Worm (Caenorhabditis elegans): ENCODE measurements around the gene F35D11.1.

The F35D11.1 gene

ce11 chrII:4657370-4657769, 30.7 kb downstream of the F35D11.1 start:
- TF ChIP-seq hnd-1 (tag; optimal IDR thresholded peaks at IDR 0.05) (no peak), pes-1 (GFP tag; IDR thresholded peaks at IDR 0.05) (no peak), aly-1 (tag; optimal IDR thresholded peaks at IDR 0.05) (no peak), ama-1 (optimal IDR thresholded peaks at IDR 0.05) (no peak), hmbx-1 (tag; optimal IDR thresholded peaks at IDR 0.05) (no peak), ets-7 (tag; optimal IDR thresholded peaks at IDR 0.05) (no peak), ceh-36 (tag; optimal IDR thresholded peaks at IDR 0.05) (no peak), scrt-1 (GFP tag; IDR thresholded peaks at IDR 0.05) (no peak), tbx-11 (GFP tag; IDR thresholded peaks at IDR 0.05) (no peak), sea-1 (GFP tag; conservative IDR thresholded peaks at IDR 0.05) (no peak), F13C5.2 (tag; optimal IDR thresholded peaks at IDR 0.05) (no peak), hmg-4 (GFP tag; optimal IDR thresholded peaks at IDR 0.05) (no peak), B0310.2 (tag; optimal IDR thresholded peaks at IDR 0.05) (no peak), tbx-37 (GFP tag; conservative IDR thresholded peaks at IDR 0.05) (no peak), flt-1 (GFP tag; IDR thresholded peaks at IDR 0.05) (no peak), tra-4 (tag; optimal IDR thresholded peaks at IDR 0.05) (no peak), ceh-13 (GFP tag; optimal IDR thresholded peaks at IDR 0.05) (no peak)

ce11 chrII:4658245-4658644, 31.5 kb downstream of the F35D11.1 start:
- TF ChIP-seq hmbx-1 (tag; optimal IDR thresholded peaks at IDR 0.05): no peak
- TF ChIP-seq tbx-11 (GFP tag; IDR thresholded peaks at IDR 0.05): no peak
- no peak for TF ChIP-seq tbx-37 (GFP tag; conservative IDR thresholded peaks at IDR 0.05)
- TF ChIP-seq pes-1 (GFP tag; IDR thresholded peaks at IDR 0.05): no peak
- no peak for TF ChIP-seq aly-1 (tag; optimal IDR thresholded peaks at IDR 0.05)

- no peak for TF ChIP-seq ceh-13 (GFP tag; optimal IDR thresholded peaks at IDR 0.05)
- no peak for TF ChIP-seq pes-1 (GFP tag; IDR thresholded peaks at IDR 0.05)
- TF ChIP-seq ets-7 (tag; optimal IDR thresholded peaks at IDR 0.05): no peak
- no peak for TF ChIP-seq sea-1 (GFP tag; conservative IDR thresholded peaks at IDR 0.05)
- no peak for TF ChIP-seq tra-4 (tag; optimal IDR thresholded peaks at IDR 0.05)
- no peak for TF ChIP-seq hnd-1 (tag; optimal IDR thresholded peaks at IDR 0.05)
- TF ChIP-seq tbx-11 (GFP tag; IDR thresholded peaks at IDR 0.05): no peak
- TF ChIP-seq scrt-1 (GFP tag; IDR thresholded peaks at IDR 0.05): no peak
- no peak for TF ChIP-seq flt-1 (GFP tag; IDR thresholded peaks at IDR 0.05)
- no peak for TF ChIP-seq tbx-37 (GFP tag; conservative IDR thresholded peaks at IDR 0.05)
- TF ChIP-seq ceh-36 (tag; optimal IDR thresholded peaks at IDR 0.05): no peak
- no peak for TF ChIP-seq hmbx-1 (tag; optimal IDR thresholded peaks at IDR 0.05)
- no peak for TF ChIP-seq aly-1 (tag; optimal IDR thresholded peaks at IDR 0.05)
- no peak for TF ChIP-seq hmg-4 (GFP tag; optimal IDR thresholded peaks at IDR 0.05)
- TF ChIP-seq B0310.2 (tag; optimal IDR thresholded peaks at IDR 0.05): no peak
- TF ChIP-seq F13C5.2 (tag; optimal IDR thresholded peaks at IDR 0.05): no peak
Observed at ce11 chrII:4661278-4661677, 34.6 kb downstream of the F35D11.1 start, which contains the start of gene T05A7.13. T05A7.13 (minus strand) TSS chrII:4661378.

- TF ChIP-seq tbx-37 (GFP tag; conservative IDR thresholded peaks at IDR 0.05) (no peak), hmbx-1 (tag; optimal IDR thresholded peaks at IDR 0.05) (no peak), aly-1 (tag; optimal IDR thresholded peaks at IDR 0.05) (no peak), sea-1 (GFP tag; conservative IDR thresholded peaks at IDR 0.05) (no peak), hnd-1 (tag; optimal IDR thresholded peaks at IDR 0.05) (no peak), ceh-36 (tag; optimal IDR thresholded peaks at IDR 0.05) (no peak), tbx-11 (GFP tag; IDR thresholded peaks at IDR 0.05) (no peak), scrt-1 (GFP tag; IDR thresholded peaks at IDR 0.05) (no peak), flt-1 (GFP tag; IDR thresholded peaks at IDR 0.05) (no peak), hmg-4 (GFP tag; optimal IDR thresholded peaks at IDR 0.05) (no peak), pes-1 (GFP tag; IDR thresholded peaks at IDR 0.05) (no peak), ama-1 (optimal IDR thresholded peaks at IDR 0.05) (no peak), tra-4 (tag; optimal IDR thresholded peaks at IDR 0.05) (no peak), B0310.2 (tag; optimal IDR thresholded peaks at IDR 0.05) (no peak)
Observed at ce11 chrII:4663186-4663585, 36.5 kb downstream of the F35D11.1 start, which contains the start of gene T05A7.12. T05A7.12 (minus strand) TSS chrII:4663286.

ce11 chrII:4665359-4665758, 38.7 kb downstream of the F35D11.1 start, which contains the start of gene T05A7.11:
T05A7.11 (minus strand) TSS chrII:4665459.
- TF ChIP-seq flt-1 (GFP tag; IDR thresholded peaks at IDR 0.05) (no peak), F13C5.2 (tag; optimal IDR thresholded peaks at IDR 0.05) (no peak), hnd-1 (tag; optimal IDR thresholded peaks at IDR 0.05) (no peak)

ce11 chrII:4667572-4667971, 40.9 kb downstream of the F35D11.1 start, which contains the start of gene fut-5:
fut-5 (minus strand) TSS chrII:4667672.
- TF ChIP-seq ama-1 (optimal IDR thresholded peaks at IDR 0.05) (no peak), aly-1 (tag; optimal IDR thresholded peaks at IDR 0.05) (no peak), scrt-1 (GFP tag; IDR thresholded peaks at IDR 0.05) (no peak), B0310.2 (tag; optimal IDR thresholded peaks at IDR 0.05) (no peak), ets-7 (tag; optimal IDR thresholded peaks at IDR 0.05) (no peak), hmbx-1 (tag; optimal IDR thresholded peaks at IDR 0.05) (no peak)

ce11 chrII:4671692-4672091, 45.0 kb downstream of the F35D11.1 start, which contains the start of gene T05A7.6:
T05A7.6 (minus strand) TSS chrII:4671792.
- TF ChIP-seq tbx-11 (GFP tag; IDR thresholded peaks at IDR 0.05) (no peak), ets-7 (tag; optimal IDR thresholded peaks at IDR 0.05) (no peak), flt-1 (GFP tag; IDR thresholded peaks at IDR 0.05) (no peak), ceh-36 (tag; optimal IDR thresholded peaks at IDR 0.05) (no peak)

ce11 chrII:4672584-4673110, 45.9 kb downstream of the F35D11.1 start, which contains the start of the genes clec-140 and hmg-11:
clec-140 (plus strand) TSS chrII:4673060.
hmg-11 (plus strand) TSS chrII:4673085.
- TF ChIP-seq F13C5.2 (tag; optimal IDR thresholded peaks at IDR 0.05) (peak; percentile 49), ceh-36 (tag; optimal IDR thresholded peaks at IDR 0.05) (no peak), hmg-4 (GFP tag; optimal IDR thresholded peaks at IDR 0.05) (peak; percentile 25), hmbx-1 (tag; optimal IDR thresholded peaks at IDR 0.05) (no peak)

Measured in whole organism, early embryonic.